Worm (Caenorhabditis elegans): ENCODE measurements around the gene ttr-10.

DNA sequence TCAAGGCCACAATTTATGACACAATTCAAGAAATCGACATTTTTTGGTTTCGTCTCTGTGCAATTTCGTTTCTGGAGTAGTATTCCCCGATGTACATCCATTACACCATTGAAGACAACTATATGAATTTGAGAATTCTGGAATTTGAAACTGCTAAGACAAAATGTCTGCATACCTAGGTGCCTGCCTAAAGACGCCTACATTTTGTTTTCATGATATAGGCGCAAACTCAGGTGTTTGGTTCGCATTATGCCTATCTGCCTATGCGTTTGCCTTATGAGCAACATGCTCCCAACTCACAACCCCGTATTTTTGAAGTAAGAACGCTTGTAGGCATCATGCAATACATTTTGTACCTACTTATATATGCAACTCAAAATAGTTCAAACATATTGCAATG, 17.2 kb upstream of the ttr-10 start, which contains the start of gene F19F10.14:
- TF ChIP-seq mep-1 (tag; optimal IDR thresholded peaks at IDR 0.05) = no peak
- no peak for TF ChIP-seq mls-2 (tag; optimal IDR thresholded peaks at IDR 0.05)
- TF ChIP-seq zip-8 (tag; optimal IDR thresholded peaks at IDR 0.05) = no peak
- TF ChIP-seq nhr-76 (tag; optimal IDR thresholded peaks at IDR 0.05) = no peak
